Fruit fly (Drosophila melanogaster): ENCODE results near the gene CG11550.

DNA sequence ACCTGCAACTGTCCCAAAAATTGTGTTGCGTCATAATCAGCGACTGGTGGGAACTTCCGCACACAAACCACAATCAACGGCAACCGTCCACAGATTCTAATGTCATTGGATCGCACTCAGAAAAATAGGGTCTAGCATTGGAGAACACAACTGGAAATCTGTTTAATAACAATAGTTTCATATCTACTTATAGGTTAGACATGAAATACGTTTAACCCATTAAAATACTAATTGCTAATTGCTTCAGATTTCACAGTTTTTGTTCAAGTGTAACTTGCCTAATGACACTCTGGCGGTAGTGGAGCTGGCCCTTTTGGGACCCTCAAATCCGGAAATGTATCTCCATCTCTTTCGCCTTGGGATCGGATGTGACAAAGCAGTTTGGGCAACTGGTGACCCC is 17.0 kb upstream of the CG11550 start:
- TF ChIP-seq CG8478 (optimal IDR thresholded peaks at IDR 0.05), result no peak
- no peak for TF ChIP-seq CTCF (optimal IDR thresholded peaks at IDR 0.05)
